Fruit fly (Drosophila melanogaster) whole organism, wandering third instar larva: Measurements from ENCODE around the gene CG13674.

Source experiments
- Hr78 ChIP-seq: fragments of >200 bp; optimal IDR thresholded peaks from 2 replicates; lab custom pipeline; 2017; ENCODE audit warnings: missing biosample characterization, missing genetic modification characterization
- br ChIP-seq: fragments of 200-800 bp; sonication (Bioruptor generic); optimal IDR thresholded peaks from 2 replicates; lab custom pipeline; 2016; ENCODE audit warnings: missing biosample characterization, missing genetic modification characterization
- dmrt93B ChIP-seq: fragments of 200-800 bp; sonication (Bioruptor generic); optimal IDR thresholded peaks from 2 replicates; lab custom pipeline; 2018; ENCODE audit warnings: missing biosample characterization, mild to moderate bottlenecking, missing genetic modification characterization
- h ChIP-seq: fragments of 200-800 bp; sonication (Bioruptor generic); optimal IDR thresholded peaks from 3 replicates; lab custom pipeline; 2016; ENCODE audit warnings: missing biosample characterization, mild to moderate bottlenecking, missing genetic modification characterization
- lola ChIP-seq: fragments of >200 bp; optimal IDR thresholded peaks from 2 replicates; lab custom pipeline; 2017; ENCODE audit warnings: missing biosample characterization, missing genetic modification characterization
- pan ChIP-seq: fragments of >200 bp; optimal IDR thresholded peaks from 2 replicates; lab custom pipeline; 2017
- psq ChIP-seq: fragments of 200-800 bp; sonication (Bioruptor generic); optimal IDR thresholded peaks from 3 replicates; lab custom pipeline; 2017; ENCODE audit warnings: missing biosample characterization, mild to moderate bottlenecking, missing genetic modification characterization, moderate library complexity
- sv ChIP-seq: fragments of 200-800 bp; sonication (Bioruptor generic); optimal IDR thresholded peaks from 3 replicates; lab custom pipeline; 2016; ENCODE audit warnings: missing biosample characterization, missing genetic modification characterization
- tai ChIP-seq: sonication (Bioruptor generic); optimal IDR thresholded peaks from 2 replicates; lab custom pipeline; 2016; ENCODE audit warnings: missing biosample characterization, missing genetic modification characterization

DNA sequence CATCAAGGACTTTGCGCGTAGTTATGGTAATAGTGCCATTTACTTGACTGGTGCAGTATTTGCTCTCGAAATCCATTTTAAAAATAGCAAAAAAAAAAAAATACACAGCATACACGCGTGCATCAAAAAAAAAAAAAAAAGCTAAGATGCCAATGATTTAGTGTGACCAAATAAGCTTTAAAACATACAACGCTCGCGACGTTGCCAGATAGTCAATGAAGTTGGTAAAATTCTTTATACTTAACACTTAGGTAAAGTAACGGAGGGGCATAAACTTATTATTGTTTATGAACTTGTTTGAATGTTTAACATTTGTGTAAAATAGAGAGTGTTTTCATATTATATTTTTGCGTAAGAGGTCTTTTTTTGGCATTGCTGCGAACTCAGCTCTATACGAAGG lies 8.2 kb downstream of the CG13674 start, which contains the start of gene tut:
- TF ChIP-seq psq (no peak), dmrt93B (no peak), br (GFP tag; lab: Kevin White, UChicago) (no peak), Hr78 (GFP tag; lab: Kevin White, UChicago) (no peak), tai (GFP tag; lab: Kevin White, UChicago) (no peak), pan (lab: Kevin White, UChicago) (no peak), sv (GFP tag; lab: Kevin White, UChicago) (no peak), h (GFP tag; lab: Kevin White, UChicago) (no peak), lola (GFP tag; lab: Kevin White, UChicago) (no peak)
